Fruit fly (Drosophila melanogaster) whole organism, embryonic: ENCODE measurements around the gene Pa1.

Experiments used
- B-H1 ChIP-seq: fragments of 200-800 bp; sonication (Bioruptor generic); IDR thresholded peaks from 3 replicates; pipeline ENCODE4 v1.3.6; 2022; ENCODE audit warnings: missing biosample characterization, missing genetic modification characterization
- CG1024 ChIP-seq: fragments of 200-800 bp; sonication (Bioruptor generic); IDR thresholded peaks from 2 replicates; pipeline ENCODE4 v1.3.6; 2022; ENCODE audit warnings: missing biosample characterization, missing genetic modification characterization
- CG10462 ChIP-seq: fragments of 200-800 bp; sonication (Bioruptor generic); optimal IDR thresholded peaks from 2 replicates; lab custom pipeline; 2016; ENCODE audit warnings: missing biosample characterization, missing genetic modification characterization
- CG10979 ChIP-seq: fragments of 200-800 bp; sonication (Bioruptor generic); optimal IDR thresholded peaks from 2 replicates; lab custom pipeline; 2018; ENCODE audit warnings: missing biosample characterization, mild to moderate bottlenecking, missing genetic modification characterization, moderate library complexity
- CG12155 ChIP-seq: fragments of 200-800 bp; sonication (Bioruptor generic); optimal IDR thresholded peaks from 3 replicates; lab custom pipeline; 2016; ENCODE audit warnings: missing biosample characterization, missing genetic modification characterization
- CG12391 ChIP-seq: fragments of 200-800 bp; sonication (Bioruptor generic); optimal IDR thresholded peaks from 3 replicates; lab custom pipeline; 2018; ENCODE audit warnings: missing biosample characterization, mild to moderate bottlenecking, missing genetic modification characterization, moderate library complexity
- CG12744 ChIP-seq: fragments of 200-800 bp; sonication (Bioruptor generic); optimal IDR thresholded peaks from 2 replicates; lab custom pipeline; 2016; ENCODE audit warnings: missing biosample characterization, missing genetic modification characterization
- CG14014 ChIP-seq: fragments of 200-800 bp; sonication (Bioruptor generic); IDR thresholded peaks from 2 replicates; pipeline ENCODE4 v1.3.6; 2022; ENCODE audit warnings: missing biosample characterization, missing genetic modification characterization
- CG1603 ChIP-seq: fragments of 200-800 bp; sonication (Bioruptor generic); optimal IDR thresholded peaks from 2 replicates; lab custom pipeline; 2019; ENCODE audit warnings: missing biosample characterization, mild to moderate bottlenecking, missing genetic modification characterization, moderate library complexity
- CG16813 ChIP-seq: fragments of 200-800 bp; sonication (Bioruptor generic); IDR thresholded peaks from 3 replicates; pipeline ENCODE4 v1.3.6; 2022; ENCODE audit warnings: missing biosample characterization, missing genetic modification characterization; ENCODE audit not compliant: partially characterized antibody
- CG18619 ChIP-seq: fragments of 200-800 bp; sonication (Bioruptor generic); optimal IDR thresholded peaks from 3 replicates; lab custom pipeline; 2017; ENCODE audit warnings: missing biosample characterization, mild to moderate bottlenecking, missing genetic modification characterization
- CG2678 ChIP-seq: fragments of 200-800 bp; sonication (Bioruptor generic); optimal IDR thresholded peaks from 3 replicates; lab custom pipeline; 2019; ENCODE audit warnings: missing biosample characterization, mild to moderate bottlenecking, missing genetic modification characterization, moderate library complexity
- CG30403 ChIP-seq: fragments of 200-800 bp; sonication (Bioruptor generic); optimal IDR thresholded peaks from 3 replicates; lab custom pipeline; 2016; ENCODE audit warnings: missing biosample characterization, missing genetic modification characterization
- CG3065 ChIP-seq: fragments of 200-800 bp; sonication (Bioruptor generic); optimal IDR thresholded peaks from 2 replicates; lab custom pipeline; 2016; ENCODE audit warnings: missing biosample characterization, missing genetic modification characterization
- CG31441 ChIP-seq: fragments of 200-800 bp; sonication (Bioruptor generic); IDR thresholded peaks from 2 replicates; pipeline ENCODE4 v1.3.6; 2022; ENCODE audit warnings: missing biosample characterization, missing genetic modification characterization
- CG5180 ChIP-seq: fragments of 200-800 bp; sonication (Bioruptor generic); optimal IDR thresholded peaks from 3 replicates; lab custom pipeline; 2017; ENCODE audit warnings: missing biosample characterization, missing genetic modification characterization, mild to moderate bottlenecking, moderate library complexity, missing genetic modification reagents
- CG7963 ChIP-seq: fragments of 200-800 bp; sonication (Bioruptor generic); IDR thresholded peaks from 3 replicates; pipeline ENCODE4 v1.3.6; 2022; ENCODE audit warnings: missing biosample characterization, missing genetic modification characterization; ENCODE audit not compliant: partially characterized antibody
- CG8281 ChIP-seq: fragments of 200-800 bp; sonication (Bioruptor generic); optimal IDR thresholded peaks from 2 replicates; lab custom pipeline; 2018; ENCODE audit warnings: missing biosample characterization, mild to moderate bottlenecking, missing genetic modification characterization, moderate library complexity
- CG8924 ChIP-seq: fragments of 200-800 bp; optimal IDR thresholded peaks from 3 replicates; lab custom pipeline; 2019; ENCODE audit warnings: missing biosample characterization, mild to moderate bottlenecking, missing genetic modification characterization, moderate library complexity
- CG9437 ChIP-seq: fragments of 200-800 bp; sonication (Bioruptor generic); optimal IDR thresholded peaks from 2 replicates; lab custom pipeline; 2018; ENCODE audit warnings: missing biosample characterization, mild to moderate bottlenecking, missing genetic modification characterization
- CG9727 ChIP-seq: fragments of 200-800 bp; sonication (Bioruptor generic); optimal IDR thresholded peaks from 3 replicates; lab custom pipeline; 2017; ENCODE audit warnings: missing biosample characterization, mild to moderate bottlenecking, missing genetic modification characterization
- Chrac-16 ChIP-seq: fragments of 200-800 bp; sonication (Bioruptor generic); optimal IDR thresholded peaks from 3 replicates; lab custom pipeline; 2016; ENCODE audit warnings: missing biosample characterization, missing genetic modification characterization
- Dip3 ChIP-seq: fragments of 200-800 bp; sonication (Bioruptor generic); optimal IDR thresholded peaks from 3 replicates; lab custom pipeline; 2016; ENCODE audit warnings: missing biosample characterization, missing genetic modification characterization
- Drgx ChIP-seq: fragments of 200-800 bp; sonication (Bioruptor generic); IDR thresholded peaks from 2 replicates; pipeline ENCODE4 v1.3.6; 2022; ENCODE audit warnings: missing biosample characterization, missing genetic modification characterization
- HHEX ChIP-seq: fragments of 200-800 bp; sonication (Bioruptor generic); optimal IDR thresholded peaks from 3 replicates; lab custom pipeline; 2017; ENCODE audit warnings: missing biosample characterization, mild to moderate bottlenecking, missing genetic modification characterization, missing genetic modification reagents
- Hr51 ChIP-seq, 2 experiments: fragments of 200-800 bp; sonication (Bioruptor generic); optimal IDR thresholded peaks; 2 replicates in 1 of 2; 3 replicates in 1 of 2; lab custom pipeline; 2016 to 2018; ENCODE audit warnings: missing biosample characterization in 2 of 2, missing genetic modification characterization in 2 of 2, mild to moderate bottlenecking in 1 of 2, moderate library complexity in 1 of 2
- PHDP ChIP-seq: fragments of 200-800 bp; sonication (Bioruptor generic); optimal IDR thresholded peaks from 3 replicates; lab custom pipeline; 2018; ENCODE audit warnings: missing biosample characterization, mild to moderate bottlenecking, missing genetic modification characterization, moderate library complexity
- Six4 ChIP-seq: fragments of 200-800 bp; sonication (Bioruptor generic); optimal IDR thresholded peaks from 2 replicates; lab custom pipeline; 2016; ENCODE audit warnings: missing biosample characterization, missing genetic modification characterization
- Taf1 ChIP-seq: fragments of 200-800 bp; sonication (Bioruptor generic); IDR thresholded peaks from 2 replicates; pipeline ENCODE4 v1.3.6; 2022; ENCODE audit warnings: missing biosample characterization, missing genetic modification characterization
- ap ChIP-seq: fragments of 200-800 bp; sonication (Bioruptor generic); IDR thresholded peaks from 2 replicates; pipeline ENCODE4 v1.3.6; 2022; ENCODE audit warnings: missing biosample characterization, missing genetic modification characterization
- az2 ChIP-seq: fragments of 200-800 bp; sonication (Bioruptor generic); optimal IDR thresholded peaks from 3 replicates; lab custom pipeline; 2016; ENCODE audit warnings: missing biosample characterization, missing genetic modification characterization
- caup ChIP-seq: fragments of 200-800 bp; sonication (Bioruptor generic); optimal IDR thresholded peaks from 3 replicates; lab custom pipeline; 2017; ENCODE audit warnings: missing biosample characterization, mild to moderate bottlenecking, missing genetic modification characterization, moderate library complexity; ENCODE audit not compliant: severe bottlenecking
- chinmo ChIP-seq: fragments of 200-800 bp; sonication (Bioruptor generic); IDR thresholded peaks from 4 replicates; pipeline ENCODE4 v1.3.6; 2022; ENCODE audit warnings: missing biosample characterization, missing genetic modification characterization; ENCODE audit not compliant: partially characterized antibody
- ci ChIP-seq: fragments of 200-800 bp; sonication (Bioruptor generic); IDR thresholded peaks from 3 replicates; pipeline ENCODE4 v1.3.6; 2022; ENCODE audit warnings: missing biosample characterization, missing genetic modification characterization
- corto ChIP-seq: fragments of 200-800 bp; sonication (Bioruptor generic); optimal IDR thresholded peaks from 2 replicates; lab custom pipeline; 2016; ENCODE audit warnings: missing biosample characterization, mild to moderate bottlenecking, missing genetic modification characterization, moderate library complexity
- crol ChIP-seq: fragments of 200-800 bp; sonication (Bioruptor generic); IDR thresholded peaks from 2 replicates; pipeline ENCODE4 v1.3.6; 2022; ENCODE audit warnings: missing biosample characterization, missing genetic modification characterization
- dan ChIP-seq: fragments of 200-800 bp; sonication (Bioruptor generic); IDR thresholded peaks from 2 replicates; pipeline ENCODE4 v1.3.6; 2022; ENCODE audit warnings: missing biosample characterization, missing genetic modification characterization
- dmrt11E ChIP-seq: fragments of 200-800 bp; sonication (Bioruptor generic); optimal IDR thresholded peaks from 3 replicates; lab custom pipeline; 2018; ENCODE audit warnings: missing biosample characterization, mild to moderate bottlenecking, missing genetic modification characterization, moderate library complexity
- dysf ChIP-seq: fragments of 200-800 bp; sonication (Bioruptor generic); IDR thresholded peaks from 3 replicates; pipeline ENCODE4 v1.3.6; 2022; ENCODE audit warnings: missing biosample characterization, missing genetic modification characterization
- fd96Cb ChIP-seq: fragments of 200-800 bp; sonication (Bioruptor generic); optimal IDR thresholded peaks from 2 replicates; lab custom pipeline; 2018; ENCODE audit warnings: missing biosample characterization, mild to moderate bottlenecking, missing genetic modification characterization, moderate library complexity
- gem ChIP-seq: fragments of 200-800 bp; sonication (Bioruptor generic); optimal IDR thresholded peaks from 2 replicates; lab custom pipeline; 2019; ENCODE audit warnings: missing biosample characterization, mild to moderate bottlenecking, missing genetic modification characterization, moderate library complexity
- grau ChIP-seq: fragments of 200-800 bp; optimal IDR thresholded peaks from 3 replicates; lab custom pipeline; 2019; ENCODE audit warnings: missing biosample characterization, mild to moderate bottlenecking, missing genetic modification characterization, moderate library complexity
- ind ChIP-seq: fragments of 200-800 bp; sonication (Bioruptor generic); optimal IDR thresholded peaks from 3 replicates; lab custom pipeline; 2016; ENCODE audit warnings: missing biosample characterization, missing genetic modification characterization
- lola ChIP-seq, 3 experiments: fragments of >200 bp in 2 of 3; fragments of 200-800 bp in 1 of 3; sonication (Bioruptor generic) in 1 of 3; optimal IDR thresholded peaks; 2 replicates each; lab custom pipeline; 2017 to 2019; ENCODE audit warnings: missing biosample characterization in 3 of 3, missing genetic modification characterization in 3 of 3, mild to moderate bottlenecking in 1 of 3, moderate library complexity in 1 of 3
- nmo ChIP-seq: fragments of 200-800 bp; sonication (Bioruptor generic); optimal IDR thresholded peaks from 2 replicates; lab custom pipeline; 2018; ENCODE audit warnings: missing biosample characterization, mild to moderate bottlenecking, missing genetic modification characterization, moderate library complexity
- phol ChIP-seq: fragments of 200-800 bp; sonication (Bioruptor generic); optimal IDR thresholded peaks from 3 replicates; lab custom pipeline; 2018; ENCODE audit warnings: missing biosample characterization, mild to moderate bottlenecking, missing genetic modification characterization, moderate library complexity
- ranshi ChIP-seq: fragments of 200-800 bp; sonication (Bioruptor generic); IDR thresholded peaks from 2 replicates; pipeline ENCODE4 v1.3.6; 2022; ENCODE audit warnings: missing biosample characterization, missing genetic modification characterization
- sens ChIP-seq: fragments of 200-800 bp; sonication (Bioruptor generic); peaks from one replicate; lab custom pipeline; 2016; ENCODE audit warnings: missing biosample characterization, missing genetic modification characterization
- vvl ChIP-seq: fragments of 200-800 bp; sonication (Bioruptor generic); IDR thresholded peaks from 2 replicates; pipeline ENCODE4 v1.3.6; 2022; ENCODE audit warnings: missing biosample characterization, missing genetic modification characterization

Gene Pa1

DNA sequence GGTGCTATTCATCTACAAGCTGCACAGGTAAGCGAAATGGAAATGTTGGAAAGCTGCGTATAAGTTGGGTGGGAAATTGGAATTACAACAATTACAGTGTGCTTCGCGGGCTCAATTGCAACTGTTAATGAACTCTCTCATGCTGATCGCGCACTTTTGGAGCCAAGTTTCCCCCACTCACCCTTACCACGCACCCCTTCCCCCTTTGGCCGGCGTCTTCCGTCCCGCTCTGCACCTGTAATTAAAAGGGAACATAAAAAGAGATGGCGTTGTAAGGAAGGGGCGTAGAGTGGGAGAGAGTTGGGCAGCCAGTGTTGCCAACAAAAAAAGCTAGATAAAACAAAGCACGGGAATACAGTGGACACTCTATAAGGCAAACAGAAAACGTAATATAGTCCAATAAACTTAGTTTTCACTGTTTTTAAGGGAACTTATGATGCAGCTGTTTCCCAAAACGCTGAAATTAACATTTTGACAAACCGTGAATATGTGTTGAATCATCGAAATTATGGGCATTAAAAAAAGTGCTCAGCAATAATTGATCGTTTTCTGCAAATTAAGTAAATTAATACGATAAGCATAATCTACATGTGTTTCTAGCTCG, 18.2 kb upstream of the Pa1 start (continued):
- TF ChIP-seq CG12744 (no peak), HHEX (no peak), dmrt11E (tag; lab: Kevin White, UChicago) (peak; percentile 17), dan (GFP tag; lab: Robert Waterston, UW) (no peak), ci (GFP tag; lab: Robert Waterston, UW) (peak; percentile 53; the same call in 1 of the 3 replicates), Taf1 (no peak), CG7963 (GFP tag; lab: Robert Waterston, UW) (no peak), CG9727 (peak; percentile 4), caup (GFP tag; lab: Kevin White, UChicago) (no peak), sens (GFP tag; lab: Kevin White, UChicago) (peak; percentile 80), CG8924 (tag; lab: Kevin White, UChicago) (no peak), CG10462 (GFP tag; lab: Kevin White, UChicago) (no peak), CG2678 (peak; percentile 32), grau (tag; lab: Kevin White, UChicago) (peak; percentile 87), lola (GFP tag; optimal IDR thresholded peaks at IDR 0.05; lab: Kevin White, UChicago) (peak in 1 of 3 experiments; percentile 15), CG8281 (no peak), B-H1 (GFP tag; lab: Robert Waterston, UW) (no peak), CG5180 (GFP tag; lab: Kevin White, UChicago) (no peak), PHDP (tag; lab: Kevin White, UChicago) (peak; percentile 9), CG12391 (tag; lab: Kevin White, UChicago) (peak; percentile 18), ap (GFP tag; lab: Robert Waterston, UW) (0 out of 2 replicates have a peak, but pooled peaks have one; percentile 21), Drgx (GFP tag; lab: Robert Waterston, UW) (no peak), vvl (peak; percentile 13; the same call in 1 of the 2 replicates), CG18619 (GFP tag; lab: Kevin White, UChicago) (peak; percentile 13), crol (peak; percentile 88), chinmo (GFP tag; lab: Robert Waterston, UW) (0 out of 4 replicates have a peak, but pooled peaks have one; percentile 36), dysf (GFP tag; lab: Robert Waterston, UW) (0 out of 3 replicates have a peak, but pooled peaks have one; percentile 26), ind (GFP tag; lab: Kevin White, UChicago) (peak; percentile 24), CG3065 (no peak), az2 (GFP tag; lab: Kevin White, UChicago) (peak; percentile 10), Six4 (GFP tag; lab: Kevin White, UChicago) (peak; percentile 34), gem (peak; percentile 43), Chrac-16 (GFP tag; lab: Kevin White, UChicago) (peak; percentile 9), CG14014 (GFP tag; lab: Robert Waterston, UW) (no peak), CG30403 (GFP tag; lab: Kevin White, UChicago) (peak; percentile 43), ranshi (peak; percentile 12; the same call in 1 of the 2 replicates), phol (tag; lab: Kevin White, UChicago) (peak; percentile 4), CG10979 (tag; lab: Kevin White, UChicago) (peak; percentile 24), corto (GFP tag; lab: Kevin White, UChicago) (no peak), CG16813 (no peak), CG31441 (GFP tag; lab: Robert Waterston, UW) (0 out of 2 replicates have a peak, but pooled peaks have one; percentile 15), CG9437 (GFP tag; lab: Kevin White, UChicago) (peak; percentile 14), Dip3 (GFP tag; lab: Kevin White, UChicago) (no peak), fd96Cb (peak; percentile 17), CG1024 (GFP tag; lab: Robert Waterston, UW) (0 out of 2 replicates have a peak, but pooled peaks have one; percentile 12), Hr51 (GFP tag; optimal IDR thresholded peaks at IDR 0.05; lab: Kevin White, UChicago) (peak in 1 of 2 experiments; percentile 13), CG12155 (no peak), CG1603 (tag; lab: Kevin White, UChicago) (peak; percentile 19), nmo (peak; percentile 7)
